Worm (Caenorhabditis elegans) whole organism, young adult: ENCODE data around the gene Y116A8A.150.

ENCODE experiments used
- B0019.2 ChIP-seq: fragments of 200-800 bp; sonication (Bioruptor generic); conservative IDR thresholded peaks from 2 replicates; pipeline ENCODE4 v1.3.6; 2022; ENCODE audit warnings: missing genetic modification reagents, missing genetic modification characterization, missing compliant biosample characterization
- B0035.1 ChIP-seq: sonication (generic microtip); optimal IDR thresholded peaks from 2 replicates; lab custom pipeline; 2016; ENCODE audit warnings: missing genetic modification characterization, mild to moderate bottlenecking, missing compliant biosample characterization, missing genotype, missing genetic modification reagents
- B0261.1 ChIP-seq: sonication (generic microtip); optimal IDR thresholded peaks from 2 replicates; lab custom pipeline; 2016; ENCODE audit warnings: mild to moderate bottlenecking, missing genetic modification characterization, moderate library complexity, missing compliant biosample characterization
- C17E4.6 ChIP-seq: fragments of 200-800 bp; sonication (Bioruptor generic); IDR thresholded peaks from 2 replicates; pipeline ENCODE4 v1.3.6; 2022; ENCODE audit warnings: missing genetic modification reagents, missing genetic modification characterization, missing compliant biosample characterization
- F23B12.7 ChIP-seq: sonication (generic microtip); optimal IDR thresholded peaks from 2 replicates; lab custom pipeline; 2017; ENCODE audit warnings: missing genetic modification characterization, mild to moderate bottlenecking, missing compliant biosample characterization, antibody characterized with exemption, moderate library complexity; ENCODE audit not compliant: insufficient read depth
- F39B2.1 ChIP-seq: fragments of 200-800 bp; sonication (Bioruptor generic); IDR thresholded peaks from 2 replicates; pipeline ENCODE4 v1.3.6; 2022; ENCODE audit warnings: missing genetic modification reagents, missing genetic modification characterization, missing compliant biosample characterization
- F52B5.7 ChIP-seq: sonication (generic microtip); optimal IDR thresholded peaks from 2 replicates; lab custom pipeline; 2016; ENCODE audit warnings: mild to moderate bottlenecking, missing genetic modification characterization, missing compliant biosample characterization
- F55B11.4 ChIP-seq: sonication (generic microtip); optimal IDR thresholded peaks from 2 replicates; lab custom pipeline; 2016; ENCODE audit warnings: missing compliant biosample characterization, missing genetic modification characterization, borderline replicate concordance; ENCODE audit not compliant: insufficient read depth
- K12H6.12 ChIP-seq: fragments of 200-800 bp; sonication (Bioruptor generic); optimal IDR thresholded peaks from 2 replicates; lab custom pipeline; 2018; ENCODE audit warnings: mild to moderate bottlenecking, missing genetic modification characterization, missing compliant biosample characterization
- Y56A3A.18 ChIP-seq: fragments of 200-800 bp; sonication (Bioruptor generic); IDR thresholded peaks from 2 replicates; pipeline ENCODE4 v1.3.6; 2022; ENCODE audit warnings: missing genetic modification reagents, missing genetic modification characterization, missing compliant biosample characterization
- akir-1 ChIP-seq: fragments of 200-800 bp; sonication (Bioruptor generic); optimal IDR thresholded peaks from 2 replicates; lab custom pipeline; 2018; ENCODE audit warnings: mild to moderate bottlenecking, missing genetic modification characterization, moderate library complexity, missing compliant biosample characterization
- ama-1 ChIP-seq, 3 experiments: fragments of 150-350 bp in 1 of 3; sonication (generic microtip) in 2 of 3; optimal IDR thresholded peaks; 2 replicates each; lab custom pipeline; 2014 to 2018; ENCODE audit warnings: missing biosample characterization in 2 of 3, missing genetic modification characterization in 2 of 3, missing genetic modification reagents in 2 of 3
- aptf-2 ChIP-seq: fragments of 200-800 bp; sonication (Bioruptor generic); conservative IDR thresholded peaks from 2 replicates; pipeline ENCODE4 v1.3.6; 2022; ENCODE audit warnings: missing genetic modification reagents, missing genetic modification characterization, missing compliant biosample characterization
- atf-7 ChIP-seq: sonication (generic microtip); optimal IDR thresholded peaks from 2 replicates; lab custom pipeline; 2017; ENCODE audit warnings: mild to moderate bottlenecking, missing genetic modification characterization, missing compliant biosample characterization
- athp-1 ChIP-seq: sonication (generic microtip); optimal IDR thresholded peaks from 2 replicates; lab custom pipeline; 2017; ENCODE audit warnings: mild to moderate bottlenecking, missing genetic modification characterization, missing compliant biosample characterization
- attf-3 ChIP-seq: fragments of 200-800 bp; sonication (Bioruptor generic); conservative IDR thresholded peaks from 2 replicates; pipeline ENCODE4 v1.3.6; 2022; ENCODE audit warnings: missing genetic modification reagents, missing genetic modification characterization, missing compliant biosample characterization
- bed-2 ChIP-seq: fragments of 200-800 bp; sonication (Bioruptor generic); IDR thresholded peaks from 2 replicates; pipeline ENCODE4 v1.3.6; 2022; ENCODE audit warnings: missing genetic modification reagents, missing genetic modification characterization, missing compliant biosample characterization
- ccch-3 ChIP-seq: fragments of 200-800 bp; sonication (Bioruptor generic); optimal IDR thresholded peaks from 2 replicates; lab custom pipeline; 2018; ENCODE audit warnings: mild to moderate bottlenecking, missing genetic modification characterization, missing compliant biosample characterization
- cebp-1 ChIP-seq, 2 experiments: fragments of 200-800 bp in 1 of 2; sonication (Bioruptor generic) in 1 of 2; sonication (generic microtip) in 1 of 2; IDR thresholded peaks in 1 of 2; optimal IDR thresholded peaks in 1 of 2; 2 replicates each; pipeline versions ENCODE4 v1.3.6 to Lab custom; 2017 to 2022; ENCODE audit warnings: missing compliant biosample characterization in 2 of 2, missing genetic modification characterization in 2 of 2, mild to moderate bottlenecking in 1 of 2, missing genetic modification reagents in 1 of 2, moderate library complexity in 1 of 2
- ceh-100 ChIP-seq: fragments of 200-800 bp; sonication (Bioruptor generic); IDR thresholded peaks from 2 replicates; pipeline ENCODE4 v1.3.6; 2022; ENCODE audit warnings: missing genetic modification reagents, missing genetic modification characterization, missing compliant biosample characterization
- ceh-58 ChIP-seq: fragments of 200-800 bp; sonication (Bioruptor generic); IDR thresholded peaks from 2 replicates; pipeline ENCODE4 v1.3.6; 2022; ENCODE audit warnings: missing genetic modification characterization, missing compliant biosample characterization
- ceh-79 ChIP-seq: sonication (generic microtip); optimal IDR thresholded peaks from 2 replicates; lab custom pipeline; 2017; ENCODE audit warnings: mild to moderate bottlenecking, missing genetic modification characterization, missing compliant biosample characterization
- chd-7 ChIP-seq: sonication (generic microtip); optimal IDR thresholded peaks from 2 replicates; lab custom pipeline; 2016; ENCODE audit warnings: mild to moderate bottlenecking, missing genetic modification characterization, moderate library complexity, missing compliant biosample characterization
- dox-1 ChIP-seq: fragments of 200-800 bp; sonication (Bioruptor generic); IDR thresholded peaks from 2 replicates; pipeline ENCODE4 v1.3.6; 2022; ENCODE audit warnings: missing genetic modification reagents, missing genetic modification characterization, missing compliant biosample characterization
- ekl-4 ChIP-seq: fragments of 200-800 bp; sonication (Bioruptor generic); IDR thresholded peaks from 2 replicates; pipeline ENCODE4 v1.3.6; 2022; ENCODE audit warnings: missing genetic modification reagents, missing genetic modification characterization, missing compliant biosample characterization
- ets-4 ChIP-seq: fragments of 200-800 bp; sonication (Bioruptor generic); optimal IDR thresholded peaks from 2 replicates; lab custom pipeline; 2018; ENCODE audit warnings: mild to moderate bottlenecking, missing genetic modification characterization, missing compliant biosample characterization
- him-1 ChIP-seq: sonication (generic microtip); optimal IDR thresholded peaks from 2 replicates; lab custom pipeline; 2016; ENCODE audit warnings: missing genotype, missing genetic modification reagents, missing genetic modification characterization, missing compliant biosample characterization
- hlh-26 ChIP-seq: fragments of 200-800 bp; sonication (Bioruptor generic); conservative IDR thresholded peaks from 2 replicates; pipeline ENCODE4 v1.3.6; 2022; ENCODE audit warnings: missing genetic modification reagents, missing genetic modification characterization, missing compliant biosample characterization
- hmg-20 ChIP-seq: fragments of 200-800 bp; sonication (Bioruptor generic); IDR thresholded peaks from 2 replicates; pipeline ENCODE4 v1.3.6; 2022; ENCODE audit warnings: missing genetic modification reagents, missing genetic modification characterization, missing compliant biosample characterization
- hrde-1 ChIP-seq: sonication (generic microtip); optimal IDR thresholded peaks from 2 replicates; lab custom pipeline; 2016; ENCODE audit warnings: missing genetic modification characterization, mild to moderate bottlenecking, missing compliant biosample characterization, moderate library complexity, missing genotype, missing genetic modification reagents, borderline replicate concordance
- let-526 ChIP-seq: fragments of 200-800 bp; sonication (Bioruptor generic); IDR thresholded peaks from 2 replicates; pipeline ENCODE4 v1.3.6; 2022; ENCODE audit warnings: missing genetic modification reagents, missing genetic modification characterization, missing compliant biosample characterization
- lin-35 ChIP-seq, 3 experiments: fragments of 150-350 bp in 2 of 3; sonication (generic microtip) in 1 of 3; optimal IDR thresholded peaks; 2 replicates each; lab custom pipeline; 2014 to 2018; ENCODE audit warnings: missing biosample characterization in 3 of 3, missing genetic modification characterization in 3 of 3, missing genetic modification reagents in 3 of 3
- lin-54 ChIP-seq: fragments of 200-800 bp; sonication (Bioruptor generic); optimal IDR thresholded peaks from 2 replicates; lab custom pipeline; 2018; ENCODE audit warnings: mild to moderate bottlenecking, missing genetic modification characterization, missing compliant biosample characterization
- lir-1 ChIP-seq: fragments of 200-800 bp; sonication (Bioruptor generic); conservative IDR thresholded peaks from 2 replicates; pipeline ENCODE4 v1.3.6; 2022; ENCODE audit warnings: missing genetic modification reagents, missing genetic modification characterization, missing compliant biosample characterization
- lsy-27 ChIP-seq: sonication (generic microtip); optimal IDR thresholded peaks from 2 replicates; lab custom pipeline; 2017; ENCODE audit warnings: missing genetic modification characterization, mild to moderate bottlenecking, missing compliant biosample characterization, antibody characterized with exemption, missing genotype, borderline replicate concordance; ENCODE audit not compliant: insufficient read depth
- madf-10 ChIP-seq: sonication (generic microtip); optimal IDR thresholded peaks from 2 replicates; lab custom pipeline; 2016; ENCODE audit warnings: mild to moderate bottlenecking, missing genetic modification characterization, missing compliant biosample characterization
- nfyb-1 ChIP-seq: fragments of 200-800 bp; sonication (Bioruptor generic); IDR thresholded peaks from 2 replicates; pipeline ENCODE4 v1.3.6; 2022; ENCODE audit warnings: missing genetic modification reagents, missing genetic modification characterization, missing compliant biosample characterization
- nhr-179 ChIP-seq: sonication (generic microtip); optimal IDR thresholded peaks from 2 replicates; lab custom pipeline; 2016; ENCODE audit warnings: mild to moderate bottlenecking, missing genetic modification characterization, missing compliant biosample characterization
- nhr-27 ChIP-seq: fragments of 200-800 bp; sonication (Bioruptor generic); optimal IDR thresholded peaks from 2 replicates; lab custom pipeline; 2018; ENCODE audit warnings: mild to moderate bottlenecking, missing genetic modification characterization, moderate library complexity, missing compliant biosample characterization
- pha-4 ChIP-seq: fragments of 150-350 bp; sonication (generic microtip); optimal IDR thresholded peaks from 2 replicates; lab custom pipeline; 2014; ENCODE audit warnings: missing biosample characterization, missing genetic modification reagents, missing genetic modification characterization
- rcor-1 ChIP-seq: fragments of 200-800 bp; sonication (Bioruptor generic); IDR thresholded peaks from 2 replicates; pipeline ENCODE4 v1.3.6; 2022; ENCODE audit warnings: missing genetic modification reagents, missing genetic modification characterization, missing compliant biosample characterization
- snpc-1.1 ChIP-seq: sonication (generic microtip); optimal IDR thresholded peaks from 2 replicates; lab custom pipeline; 2017; ENCODE audit warnings: missing genetic modification characterization, mild to moderate bottlenecking, missing compliant biosample characterization, antibody characterized with exemption, moderate library complexity, missing genotype, missing genetic modification reagents; ENCODE audit not compliant: insufficient read depth
- zfh-2 ChIP-seq: fragments of 200-800 bp; sonication (Bioruptor generic); conservative IDR thresholded peaks from 2 replicates; pipeline ENCODE4 v1.3.6; 2022; ENCODE audit warnings: missing genetic modification reagents, missing genetic modification characterization, missing compliant biosample characterization
- zim-3 ChIP-seq: sonication (generic microtip); optimal IDR thresholded peaks from 2 replicates; lab custom pipeline; 2017; ENCODE audit warnings: mild to moderate bottlenecking, missing genetic modification characterization, moderate library complexity, missing compliant biosample characterization
- ztf-18 ChIP-seq: sonication (generic microtip); optimal IDR thresholded peaks from 2 replicates; lab custom pipeline; 2016; ENCODE audit warnings: missing genotype, mild to moderate bottlenecking, missing genetic modification characterization, missing compliant biosample characterization
- ztf-22 ChIP-seq: fragments of 200-800 bp; sonication (Bioruptor generic); optimal IDR thresholded peaks from 2 replicates; lab custom pipeline; 2018; ENCODE audit warnings: mild to moderate bottlenecking, missing genetic modification characterization, moderate library complexity, missing compliant biosample characterization

Gene Y116A8A.150

ce11 chrIV:16865487-16865886 is 22.7 kb upstream of the Y116A8A.150 start, which contains the start of gene gtsf-1:
gtsf-1 (plus strand) TSS chrIV:16865840.
- TF ChIP-seq B0261.1 (tag; lab: Kevin White, UChicago) (peak; percentile 16), zim-3 (tag; lab: Kevin White, UChicago) (no peak), ceh-79 (no peak), ama-1 (optimal IDR thresholded peaks at IDR 0.05; lab: Kevin White, UChicago) (no peak), ama-1 (GFP tag; optimal IDR thresholded peaks at IDR 0.05; lab: Kevin White, UChicago) (peak in 1 of 2 experiments; percentile 34), B0035.1 (tag; lab: Kevin White, UChicago) (no peak), ceh-100 (GFP tag; lab: Robert Waterston, UW) (peak; percentile 80), zfh-2 (GFP tag; lab: Robert Waterston, UW) (no peak), pha-4 (tag; lab: Kevin White, UChicago) (no peak), ztf-18 (tag; lab: Kevin White, UChicago) (peak; percentile 37), nfyb-1 (GFP tag; lab: Robert Waterston, UW) (peak; percentile 83), ekl-4 (GFP tag; lab: Robert Waterston, UW) (peak; percentile 82), atf-7 (tag; lab: Kevin White, UChicago) (peak; percentile 23), aptf-2 (GFP tag; lab: Robert Waterston, UW) (0 out of 2 replicates have a peak, but pooled peaks have one; percentile 43), Y56A3A.18 (GFP tag; lab: Robert Waterston, UW) (no peak), ccch-3 (GFP tag; lab: Kevin White, UChicago) (no peak), ceh-58 (GFP tag; lab: Robert Waterston, UW) (no peak), F55B11.4 (tag; lab: Kevin White, UChicago) (no peak), B0019.2 (GFP tag; lab: Robert Waterston, UW) (0 out of 2 replicates have a peak, but pooled peaks have one; percentile 39), bed-2 (GFP tag; lab: Robert Waterston, UW) (no peak), attf-3 (GFP tag; lab: Robert Waterston, UW) (0 out of 2 replicates have a peak, but pooled peaks have one; percentile 32), ztf-22 (GFP tag; lab: Kevin White, UChicago) (no peak), hlh-26 (GFP tag; lab: Robert Waterston, UW) (no peak), K12H6.12 (tag; lab: Kevin White, UChicago) (no peak), ets-4 (GFP tag; lab: Kevin White, UChicago) (no peak), him-1 (tag; lab: Kevin White, UChicago) (peak; percentile 66), akir-1 (GFP tag; lab: Kevin White, UChicago) (no peak), snpc-1.1 (tag; lab: Kevin White, UChicago) (no peak), athp-1 (peak; percentile 76), C17E4.6 (GFP tag; lab: Robert Waterston, UW) (peak; percentile 66; the same call in 1 of the 2 replicates), F39B2.1 (GFP tag; lab: Robert Waterston, UW) (0 out of 2 replicates have a peak, but pooled peaks have one; percentile 61), cebp-1 (GFP tag; IDR thresholded peaks at IDR 0.05; lab: Robert Waterston, UW) (no peak), cebp-1 (tag; optimal IDR thresholded peaks at IDR 0.05; lab: Kevin White, UChicago) (peak; percentile 83), lin-54 (GFP tag; lab: Kevin White, UChicago) (peak; percentile 65), lsy-27 (tag; lab: Kevin White, UChicago) (no peak), lin-35 (GFP tag; optimal IDR thresholded peaks at IDR 0.05; lab: Kevin White, UChicago) (peak in 1 of 3 experiments; percentile 47), nhr-179 (tag; lab: Kevin White, UChicago) (no peak), hrde-1 (tag; lab: Kevin White, UChicago) (peak; percentile 19), let-526 (0 out of 2 replicates have a peak, but pooled peaks have one; percentile 44), hmg-20 (GFP tag; lab: Robert Waterston, UW) (0 out of 2 replicates have a peak, but pooled peaks have one; percentile 27), F52B5.7 (no peak), chd-7 (tag; lab: Kevin White, UChicago) (peak; percentile 14), dox-1 (GFP tag; lab: Robert Waterston, UW) (peak; percentile 84), madf-10 (tag; lab: Kevin White, UChicago) (peak; percentile 34), lir-1 (GFP tag; lab: Robert Waterston, UW) (no peak), F23B12.7 (tag; lab: Kevin White, UChicago) (peak; percentile 52), rcor-1 (GFP tag; lab: Robert Waterston, UW) (peak; percentile 52), nhr-27 (tag; lab: Kevin White, UChicago) (no peak)
